Fruit fly (Drosophila melanogaster) whole organism, embryonic: ENCODE measurements around the gene Mnn1.

Experiments used
- Adf1 ChIP-seq: fragments of 200-800 bp; sonication (Bioruptor generic); IDR thresholded peaks from 2 replicates; pipeline ENCODE4 v1.3.6; 2022; ENCODE audit warnings: missing biosample characterization, missing genetic modification characterization
- Atf3 ChIP-seq: fragments of 200-800 bp; sonication (Bioruptor generic); optimal IDR thresholded peaks from 3 replicates; lab custom pipeline; 2016; ENCODE audit warnings: missing biosample characterization, missing genetic modification characterization
- CG15514 ChIP-seq: fragments of 200-800 bp; sonication (Bioruptor generic); optimal IDR thresholded peaks from 3 replicates; lab custom pipeline; 2017; ENCODE audit warnings: missing biosample characterization, missing genetic modification characterization, mild to moderate bottlenecking, moderate library complexity, missing genetic modification reagents
- CG15696 ChIP-seq: fragments of 200-800 bp; sonication (Bioruptor generic); optimal IDR thresholded peaks from 2 replicates; lab custom pipeline; 2019; ENCODE audit warnings: missing biosample characterization, mild to moderate bottlenecking, missing genetic modification characterization, moderate library complexity
- CG16779 ChIP-seq: fragments of 200-800 bp; sonication (Bioruptor generic); IDR thresholded peaks from 2 replicates; pipeline ENCODE4 v1.3.6; 2022; ENCODE audit warnings: missing biosample characterization, missing genetic modification characterization
- CG17568 ChIP-seq: fragments of 200-800 bp; sonication (Bioruptor generic); optimal IDR thresholded peaks from 2 replicates; lab custom pipeline; 2018; ENCODE audit warnings: missing biosample characterization, mild to moderate bottlenecking, missing genetic modification characterization, moderate library complexity
- CG18262 ChIP-seq: fragments of 200-800 bp; optimal IDR thresholded peaks from 3 replicates; lab custom pipeline; 2019; ENCODE audit warnings: missing biosample characterization, mild to moderate bottlenecking, missing genetic modification characterization, moderate library complexity
- CG1832 ChIP-seq: fragments of 200-800 bp; sonication (Bioruptor generic); optimal IDR thresholded peaks from 2 replicates; lab custom pipeline; 2017; ENCODE audit warnings: missing biosample characterization, mild to moderate bottlenecking, missing genetic modification characterization, inconsistent platforms
- CG3281 ChIP-seq: fragments of 200-800 bp; sonication (Bioruptor generic); optimal IDR thresholded peaks from 3 replicates; lab custom pipeline; 2017; ENCODE audit warnings: missing biosample characterization, mild to moderate bottlenecking, missing genetic modification characterization
- CG3407 ChIP-seq: fragments of 200-800 bp; sonication (Bioruptor generic); optimal IDR thresholded peaks from 2 replicates; lab custom pipeline; 2018; ENCODE audit warnings: missing biosample characterization, mild to moderate bottlenecking, missing genetic modification characterization
- CG4707 ChIP-seq: fragments of 200-800 bp; sonication (Bioruptor generic); optimal IDR thresholded peaks from 2 replicates; lab custom pipeline; 2018; ENCODE audit warnings: missing biosample characterization, mild to moderate bottlenecking, missing genetic modification characterization, moderate library complexity
- CG5953 ChIP-seq: fragments of 200-800 bp; sonication (Bioruptor generic); IDR thresholded peaks from 2 replicates; pipeline ENCODE4 v1.3.6; 2022; ENCODE audit warnings: missing biosample characterization, missing genetic modification characterization
- CG6791 ChIP-seq: fragments of 200-800 bp; sonication (Bioruptor generic); IDR thresholded peaks from 3 replicates; pipeline ENCODE4 v1.3.6; 2022; ENCODE audit warnings: missing biosample characterization, missing genetic modification characterization; ENCODE audit not compliant: partially characterized antibody
- CG7786 ChIP-seq: fragments of 200-800 bp; sonication (Bioruptor generic); optimal IDR thresholded peaks from 2 replicates; lab custom pipeline; 2016; ENCODE audit warnings: missing biosample characterization, missing genetic modification characterization
- CG7963 ChIP-seq: fragments of 200-800 bp; sonication (Bioruptor generic); IDR thresholded peaks from 3 replicates; pipeline ENCODE4 v1.3.6; 2022; ENCODE audit warnings: missing biosample characterization, missing genetic modification characterization; ENCODE audit not compliant: partially characterized antibody
- CG8388 ChIP-seq: fragments of 200-800 bp; sonication (Bioruptor generic); optimal IDR thresholded peaks from 2 replicates; lab custom pipeline; 2019; ENCODE audit warnings: missing biosample characterization, mild to moderate bottlenecking, missing genetic modification characterization, moderate library complexity
- CG9609 ChIP-seq: fragments of 200-800 bp; sonication (Bioruptor generic); optimal IDR thresholded peaks from 3 replicates; lab custom pipeline; 2016; ENCODE audit warnings: missing biosample characterization, missing genetic modification characterization
- Dbx ChIP-seq: fragments of 200-800 bp; sonication (Bioruptor generic); IDR thresholded peaks from 3 replicates; pipeline ENCODE4 v1.3.6; 2022; ENCODE audit warnings: missing biosample characterization, missing genetic modification characterization
- Dfd ChIP-seq, 2 experiments: fragments of >200 bp; optimal IDR thresholded peaks; 2 replicates each; lab custom pipeline; 2017; ENCODE audit warnings: missing biosample characterization in 2 of 2, missing genetic modification characterization in 2 of 2
- Dip2 ChIP-seq: fragments of 200-800 bp; sonication (Bioruptor generic); IDR thresholded peaks from 2 replicates; pipeline ENCODE4 v1.3.6; 2022; ENCODE audit warnings: missing biosample characterization, missing genetic modification characterization
- Dip3 ChIP-seq: fragments of 200-800 bp; sonication (Bioruptor generic); optimal IDR thresholded peaks from 3 replicates; lab custom pipeline; 2016; ENCODE audit warnings: missing biosample characterization, missing genetic modification characterization
- Dll ChIP-seq: fragments of 200-800 bp; sonication (Bioruptor generic); IDR thresholded peaks from 4 replicates; pipeline ENCODE4 v1.3.6; 2022; ENCODE audit warnings: missing biosample characterization, missing genetic modification characterization; ENCODE audit not compliant: partially characterized antibody
- Ets65A ChIP-seq: fragments of 200-800 bp; sonication (Bioruptor generic); peaks from one replicate; lab custom pipeline; 2016; ENCODE audit warnings: missing biosample characterization, missing genetic modification characterization
- Fer1 ChIP-seq: fragments of 200-800 bp; sonication (Bioruptor generic); optimal IDR thresholded peaks from 2 replicates; lab custom pipeline; 2017; ENCODE audit warnings: missing biosample characterization, mild to moderate bottlenecking, missing genetic modification characterization
- Hsf ChIP-seq: fragments of 200-800 bp; sonication (Bioruptor generic); optimal IDR thresholded peaks from 3 replicates; lab custom pipeline; 2016; ENCODE audit warnings: missing biosample characterization, missing genetic modification characterization
- Med ChIP-seq: fragments of 200-800 bp; sonication (Bioruptor generic); peaks from one replicate; lab custom pipeline; 2016; ENCODE audit warnings: missing biosample characterization, missing genetic modification characterization, mild to moderate bottlenecking, inconsistent platforms, moderate library complexity
- Mrtf ChIP-seq: fragments of 200-800 bp; sonication (Bioruptor generic); IDR thresholded peaks from 3 replicates; pipeline ENCODE4 v1.3.6; 2022; ENCODE audit warnings: missing biosample characterization, missing genetic modification characterization
- NC2β ChIP-seq: fragments of 200-800 bp; sonication (Bioruptor generic); optimal IDR thresholded peaks from 2 replicates; lab custom pipeline; 2016; ENCODE audit warnings: missing biosample characterization, missing genetic modification characterization
- Nf-YC ChIP-seq: fragments of 200-800 bp; optimal IDR thresholded peaks from 3 replicates; lab custom pipeline; 2019; ENCODE audit warnings: missing biosample characterization, mild to moderate bottlenecking, missing genetic modification characterization, moderate library complexity
- Scr ChIP-seq: fragments of 200-800 bp; sonication (Bioruptor generic); IDR thresholded peaks from 2 replicates; pipeline ENCODE4 v1.3.6; 2022; ENCODE audit warnings: missing biosample characterization, missing genetic modification characterization; ENCODE audit not compliant: partially characterized antibody
- ara ChIP-seq: fragments of 200-800 bp; sonication (Bioruptor generic); IDR thresholded peaks from 2 replicates; pipeline ENCODE4 v1.3.6; 2022; ENCODE audit warnings: missing biosample characterization, missing genetic modification characterization
- bcd ChIP-seq: fragments of 200-800 bp; sonication (Bioruptor generic); optimal IDR thresholded peaks from 2 replicates; lab custom pipeline; 2017; ENCODE audit warnings: missing biosample characterization, mild to moderate bottlenecking, missing genetic modification characterization
- bigmax ChIP-seq: fragments of 200-800 bp; sonication (Bioruptor generic); optimal IDR thresholded peaks from 2 replicates; lab custom pipeline; 2018; ENCODE audit warnings: missing biosample characterization, mild to moderate bottlenecking, missing genetic modification characterization
- cas ChIP-seq: fragments of 200-800 bp; sonication (Bioruptor generic); IDR thresholded peaks from 2 replicates; pipeline ENCODE4 v1.3.6; 2022; ENCODE audit warnings: missing biosample characterization, missing genetic modification characterization
- ci ChIP-seq: fragments of 200-800 bp; sonication (Bioruptor generic); IDR thresholded peaks from 3 replicates; pipeline ENCODE4 v1.3.6; 2022; ENCODE audit warnings: missing biosample characterization, missing genetic modification characterization
- crol ChIP-seq: fragments of 200-800 bp; sonication (Bioruptor generic); IDR thresholded peaks from 2 replicates; pipeline ENCODE4 v1.3.6; 2022; ENCODE audit warnings: missing biosample characterization, missing genetic modification characterization
- dysf ChIP-seq: fragments of 200-800 bp; sonication (Bioruptor generic); IDR thresholded peaks from 3 replicates; pipeline ENCODE4 v1.3.6; 2022; ENCODE audit warnings: missing biosample characterization, missing genetic modification characterization
- fd96Cb ChIP-seq: fragments of 200-800 bp; sonication (Bioruptor generic); optimal IDR thresholded peaks from 2 replicates; lab custom pipeline; 2018; ENCODE audit warnings: missing biosample characterization, mild to moderate bottlenecking, missing genetic modification characterization, moderate library complexity
- phol ChIP-seq: fragments of 200-800 bp; sonication (Bioruptor generic); optimal IDR thresholded peaks from 3 replicates; lab custom pipeline; 2018; ENCODE audit warnings: missing biosample characterization, mild to moderate bottlenecking, missing genetic modification characterization, moderate library complexity
- sd ChIP-seq: fragments of 200-800 bp; sonication (Bioruptor generic); optimal IDR thresholded peaks from 3 replicates; lab custom pipeline; 2018; ENCODE audit warnings: missing biosample characterization, mild to moderate bottlenecking, missing genetic modification characterization, moderate library complexity
- sens ChIP-seq: fragments of 200-800 bp; sonication (Bioruptor generic); peaks from one replicate; lab custom pipeline; 2016; ENCODE audit warnings: missing biosample characterization, missing genetic modification characterization
- sens-2 ChIP-seq: fragments of 200-800 bp; sonication (Bioruptor generic); IDR thresholded peaks from 2 replicates; pipeline ENCODE4 v1.3.6; 2022; ENCODE audit warnings: missing biosample characterization, missing genetic modification characterization
- sisA ChIP-seq: fragments of 200-800 bp; sonication (Bioruptor generic); IDR thresholded peaks from 2 replicates; pipeline ENCODE4 v1.3.6; 2022; ENCODE audit warnings: missing biosample characterization, missing genetic modification characterization
- sqz ChIP-seq: fragments of 200-800 bp; sonication (Bioruptor generic); optimal IDR thresholded peaks from 3 replicates; lab custom pipeline; 2018; ENCODE audit warnings: missing biosample characterization, mild to moderate bottlenecking, missing genetic modification characterization
- stwl ChIP-seq: fragments of 200-800 bp; sonication (Bioruptor generic); optimal IDR thresholded peaks from 3 replicates; lab custom pipeline; 2018; ENCODE audit warnings: missing biosample characterization, mild to moderate bottlenecking, missing genetic modification characterization, moderate library complexity
- zfh1 ChIP-seq: fragments of 200-800 bp; sonication (Bioruptor generic); IDR thresholded peaks from 3 replicates; pipeline ENCODE4 v1.3.6; 2022; ENCODE audit warnings: missing biosample characterization, missing genetic modification characterization

Gene Mnn1

dm6 chr2L:7025247-7025646 is 30.9 kb upstream of the Mnn1 start:
- TF ChIP-seq Hsf (GFP tag; lab: Kevin White, UChicago) (no peak), Ets65A (GFP tag; lab: Kevin White, UChicago) (peak; percentile 19), Med (GFP tag; lab: Kevin White, UChicago) (peak; percentile 74), CG7963 (GFP tag; lab: Robert Waterston, UW) (0 out of 3 replicates have a peak, but pooled peaks have one; percentile 16), CG15696 (tag; lab: Kevin White, UChicago) (no peak), fd96Cb (no peak), CG3281 (GFP tag; lab: Kevin White, UChicago) (no peak), CG9609 (GFP tag; lab: Kevin White, UChicago) (no peak), Adf1 (GFP tag; lab: Robert Waterston, UW) (no peak), crol (GFP tag; lab: Robert Waterston, UW) (no peak), Dfd (GFP tag; optimal IDR thresholded peaks at IDR 0.05; lab: Kevin White, UChicago) (peak in 1 of 2 experiments; percentile 82)

DNA sequence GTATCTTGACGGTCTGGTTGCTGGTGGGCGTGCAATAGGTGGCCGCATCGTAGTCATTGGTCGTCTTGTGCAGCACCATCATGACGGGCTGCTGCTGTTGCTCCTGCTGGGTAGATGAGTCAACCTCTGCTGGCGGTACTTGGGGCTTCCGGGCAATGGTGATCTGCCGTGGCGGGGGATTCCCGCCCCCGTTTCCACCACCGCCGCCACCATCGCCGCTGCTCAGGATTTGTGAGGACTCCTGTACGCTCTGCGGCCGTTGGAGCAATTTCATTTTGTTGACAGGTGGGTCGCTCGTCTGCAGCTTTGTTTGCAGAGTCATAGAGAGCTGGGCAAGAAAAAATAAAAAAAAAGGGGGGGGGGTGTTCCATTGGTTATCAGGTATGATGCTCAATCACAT is 29.8 kb upstream of the Mnn1 start:
- peak; percentile 37; the same call in 1 of the 3 replicates for TF ChIP-seq CG6791 (GFP tag; lab: Robert Waterston, UW)
- TF ChIP-seq zfh1 (GFP tag; lab: Robert Waterston, UW) = no peak
- TF ChIP-seq sens-2 = no peak
- TF ChIP-seq CG15514 (GFP tag; lab: Kevin White, UChicago) = no peak
- no peak for TF ChIP-seq CG8388 (GFP tag; lab: Kevin White, UChicago)
- no peak for TF ChIP-seq Dip2 (GFP tag; lab: Robert Waterston, UW)
- no peak for TF ChIP-seq Atf3 (GFP tag; lab: Kevin White, UChicago)
- peak; percentile 25; the same call in 1 of the 3 replicates for TF ChIP-seq Dbx (GFP tag; lab: Robert Waterston, UW)
- TF ChIP-seq ci = 0 out of 3 replicates have a peak, but pooled peaks have one; percentile 39
- peak; percentile 62 for TF ChIP-seq Med (GFP tag; lab: Kevin White, UChicago)
- TF ChIP-seq dysf (GFP tag; lab: Robert Waterston, UW) = no peak
- peak; percentile 0 for TF ChIP-seq sens
- TF ChIP-seq CG5953 = 0 out of 2 replicates have a peak, but pooled peaks have one; percentile 10
- no peak for TF ChIP-seq NC2β (GFP tag; lab: Kevin White, UChicago)
- TF ChIP-seq sisA (GFP tag; lab: Robert Waterston, UW) = no peak
- TF ChIP-seq CG1832 (GFP tag; lab: Kevin White, UChicago) = peak; percentile 4
- TF ChIP-seq CG16779 = 0 out of 2 replicates have a peak, but pooled peaks have one; percentile 6
- no peak for TF ChIP-seq Nf-YC (tag; lab: Kevin White, UChicago)
- 0 out of 2 replicates have a peak, but pooled peaks have one; percentile 20 for TF ChIP-seq ara (GFP tag; lab: Robert Waterston, UW)
- TF ChIP-seq CG7786 (GFP tag; lab: Kevin White, UChicago) = no peak

- TF ChIP-seq Med (GFP tag; lab: Kevin White, UChicago) (peak; percentile 94), Fer1 (GFP tag; lab: Kevin White, UChicago) (peak; percentile 17), CG4707 (GFP tag; lab: Kevin White, UChicago) (no peak), Mrtf (GFP tag; lab: Robert Waterston, UW) (no peak), stwl (tag; lab: Kevin White, UChicago) (peak; percentile 57), Dip3 (GFP tag; lab: Kevin White, UChicago) (peak; percentile 43), cas (GFP tag; lab: Robert Waterston, UW) (no peak), CG3407 (GFP tag; lab: Kevin White, UChicago) (no peak), bcd (GFP tag; lab: Kevin White, UChicago) (no peak), sqz (GFP tag; lab: Kevin White, UChicago) (no peak), NC2β (GFP tag; lab: Kevin White, UChicago) (no peak), sd (peak; percentile 38), bigmax (GFP tag; lab: Kevin White, UChicago) (no peak), CG17568 (GFP tag; lab: Kevin White, UChicago) (no peak), Scr (GFP tag; lab: Robert Waterston, UW) (peak; percentile 85), phol (tag; lab: Kevin White, UChicago) (peak; percentile 18), Dll (GFP tag; lab: Robert Waterston, UW) (peak; percentile 88), CG16779 (no peak), CG18262 (tag; lab: Kevin White, UChicago) (peak; percentile 3)
Measured at dm6 chr2L:7026988-7027908, 28.9 kb upstream of the Mnn1 start, which contains the start of the genes CG31908 and MME1. CG31908 (minus strand) TSS chr2L:7027389. MME1 (plus strand) TSS chr2L:7027526.
